Fruit fly (Drosophila melanogaster): Measurements from ENCODE around the gene CG11670.

CG11670 gene

DNA sequence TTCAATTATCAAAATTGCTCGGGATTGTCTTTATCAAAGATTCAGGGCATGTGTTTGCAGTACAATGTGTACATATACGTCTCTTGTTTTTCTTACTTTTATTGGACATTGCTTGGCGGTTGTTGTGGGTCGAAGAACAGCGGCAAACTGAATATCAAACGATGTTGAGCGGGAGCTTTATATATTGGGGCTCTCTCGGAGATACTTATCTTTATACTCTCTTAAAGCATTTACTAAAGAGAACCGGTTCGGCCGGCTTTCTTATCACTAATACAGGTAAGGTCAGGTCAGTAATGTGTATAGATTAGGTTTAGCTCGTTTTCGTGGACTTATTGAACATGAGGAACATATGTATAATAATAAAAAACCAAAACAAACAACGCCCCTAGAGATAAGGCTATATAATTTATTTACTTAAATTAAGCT is 9.5 kb downstream of the CG11670 start, which contains the start of gene CG7966:
Gene CG7966 (minus strand): TSS at position 156 of the 426 bp plus-strand sequence.
- TF ChIP-seq CG17801 (GFP tag; optimal IDR thresholded peaks at IDR 0.05; ENCODE audit: partially characterized antibody): no peak

DNA sequence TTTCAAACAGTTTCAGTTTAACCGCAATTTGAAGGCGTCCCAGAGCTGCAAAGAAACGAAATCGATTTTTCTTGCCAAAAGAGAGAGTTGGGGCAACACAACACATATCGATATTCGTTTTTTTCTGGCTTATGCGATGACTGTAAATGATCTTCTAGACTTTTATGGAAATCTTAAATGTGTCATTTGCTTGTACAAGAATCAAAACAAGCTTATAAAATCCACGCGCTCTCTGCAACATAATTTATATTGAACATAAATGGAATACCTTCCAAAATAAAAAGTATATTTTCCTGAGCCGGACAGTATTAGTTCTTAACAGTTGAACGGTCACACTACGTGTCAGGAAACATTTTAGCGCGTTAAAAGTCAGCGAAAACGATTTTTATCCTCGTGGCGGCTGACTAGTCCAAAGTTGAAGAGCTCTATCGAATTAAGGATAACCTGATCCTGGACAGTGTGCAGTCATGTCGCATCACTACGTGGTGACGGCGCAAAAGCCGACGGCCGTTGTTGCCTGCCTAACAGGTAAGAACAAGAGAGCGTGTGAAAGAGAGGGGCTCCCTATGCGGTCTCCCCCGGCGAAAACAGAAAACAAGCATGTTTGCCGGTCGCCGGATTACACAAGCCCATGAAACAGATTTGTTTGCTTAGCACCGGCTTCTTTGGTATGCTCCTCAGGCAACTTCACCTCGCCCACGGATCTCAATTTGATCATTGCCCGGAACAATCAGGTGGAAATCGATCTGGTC is 10.3 kb downstream of the CG11670 start, which contains the start of gene pic:
Gene pic (plus strand): TSS at position 304 of the 752 bp plus-strand sequence.
- TF ChIP-seq CG17801 (GFP tag; optimal IDR thresholded peaks at IDR 0.05; ENCODE audit: partially characterized antibody): no peak

DNA sequence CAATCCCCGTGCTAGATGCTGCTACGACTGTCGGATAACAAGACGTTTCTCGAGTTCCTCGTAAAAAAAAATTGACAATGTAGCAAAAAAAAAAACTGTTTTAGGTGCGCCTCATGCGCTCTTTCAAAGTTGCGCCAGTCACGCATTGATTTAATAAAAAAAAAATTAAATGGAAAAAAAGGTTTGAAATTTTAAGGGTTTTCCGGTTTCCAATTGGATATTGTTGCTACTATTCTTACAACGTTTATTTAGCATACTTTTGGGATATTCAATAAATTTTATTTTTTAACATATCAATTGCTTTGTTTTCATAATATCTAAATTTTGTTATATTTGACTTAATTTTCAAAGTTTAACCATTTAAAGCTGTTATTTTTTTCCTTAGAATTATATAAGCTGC is 14.7 kb downstream of the CG11670 start:
- no peak for TF ChIP-seq CG17801 (GFP tag; optimal IDR thresholded peaks at IDR 0.05; ENCODE audit: partially characterized antibody)

dm6 chr3R:13057121-13057805 is 15.4 kb downstream of the CG11670 start, which contains the start of gene sim:
Gene sim, plus strand, starts transcription at chr3R:13057755.
- TF ChIP-seq CG17801 (GFP tag; optimal IDR thresholded peaks at IDR 0.05; ENCODE audit: partially characterized antibody): no peak

- TF ChIP-seq CG17801 (GFP tag; optimal IDR thresholded peaks at IDR 0.05; ENCODE audit: partially characterized antibody): no peak
These were observed 22.1 kb downstream of the CG11670 start for dm6 chr3R:13063746-13064592.

- TF ChIP-seq CG17801 (GFP tag; optimal IDR thresholded peaks at IDR 0.05; ENCODE audit: partially characterized antibody): no peak
These were observed 23.4 kb downstream of the CG11670 start for dm6 chr3R:13065180-13065757.

DNA sequence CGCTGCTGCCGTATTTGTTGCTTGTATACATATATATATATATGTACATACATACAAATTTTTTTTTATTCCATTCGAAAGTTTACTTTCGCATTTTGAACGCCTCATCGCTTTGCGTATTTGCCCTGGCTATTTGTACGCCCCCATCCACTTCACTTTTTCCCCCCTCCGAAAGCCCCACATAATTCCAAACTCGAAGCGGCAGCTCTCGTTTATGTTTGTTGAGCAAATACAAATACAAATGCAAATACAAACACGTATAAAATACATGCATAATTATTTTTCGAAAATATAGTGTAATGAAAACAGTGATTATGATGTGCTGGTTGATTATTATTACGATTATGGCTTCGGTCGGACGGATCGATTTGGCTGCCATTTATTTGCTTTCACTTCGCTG is 26.2 kb downstream of the CG11670 start:
- TF ChIP-seq CG17801 (GFP tag; optimal IDR thresholded peaks at IDR 0.05; ENCODE audit: partially characterized antibody): no peak

DNA sequence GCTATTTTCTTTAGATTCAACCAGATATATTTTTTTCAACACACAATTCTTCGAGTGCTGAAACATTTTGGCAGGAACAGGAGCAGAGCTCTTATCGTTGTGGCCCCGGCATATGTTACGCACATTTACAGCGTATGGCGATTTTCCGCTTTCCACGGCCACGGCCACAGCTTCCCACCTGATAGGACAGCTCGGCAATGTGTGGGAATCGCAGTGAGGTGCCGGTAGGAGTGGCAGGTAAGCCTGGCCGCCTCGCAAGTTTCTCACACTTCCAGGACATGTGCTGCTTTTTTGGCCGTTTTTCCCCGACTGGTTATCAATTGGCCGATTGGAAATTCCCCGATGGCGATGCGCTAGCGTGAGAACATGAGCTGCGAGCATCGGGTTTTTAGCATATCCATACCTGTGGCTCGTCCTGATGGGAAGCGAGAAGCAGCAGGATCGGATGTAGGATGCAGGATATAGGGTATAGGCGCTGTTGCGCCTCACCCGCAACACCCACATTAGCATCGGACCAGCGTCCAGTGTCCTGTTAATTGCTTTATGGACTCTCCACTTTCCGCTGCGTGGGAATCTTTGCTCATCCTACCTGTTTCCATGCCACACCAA is 28.3 kb downstream of the CG11670 start:
- TF ChIP-seq CG17801 (GFP tag; optimal IDR thresholded peaks at IDR 0.05; ENCODE audit: partially characterized antibody): no peak

DNA sequence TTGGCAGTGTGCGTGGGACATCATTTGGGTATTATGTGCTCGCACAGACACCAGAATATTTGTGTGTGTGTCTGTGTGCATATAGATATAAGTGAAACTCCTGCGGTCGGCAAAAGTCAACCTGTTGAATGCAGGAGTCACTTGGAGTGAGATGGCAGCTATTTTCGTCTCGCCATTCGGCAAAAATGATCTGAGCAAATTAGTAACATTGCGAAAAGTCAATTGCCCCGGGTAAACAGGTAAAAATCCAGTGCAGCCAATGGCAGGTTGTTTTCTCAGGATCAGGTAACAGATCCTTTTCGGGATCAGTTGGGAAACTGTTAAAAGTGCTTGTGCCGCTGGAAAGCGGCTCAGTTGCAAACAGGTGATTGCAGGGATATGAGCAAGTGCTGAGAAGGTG is 30.2 kb downstream of the CG11670 start:
- TF ChIP-seq CG17801 (GFP tag; optimal IDR thresholded peaks at IDR 0.05; ENCODE audit: partially characterized antibody): no peak

DNA sequence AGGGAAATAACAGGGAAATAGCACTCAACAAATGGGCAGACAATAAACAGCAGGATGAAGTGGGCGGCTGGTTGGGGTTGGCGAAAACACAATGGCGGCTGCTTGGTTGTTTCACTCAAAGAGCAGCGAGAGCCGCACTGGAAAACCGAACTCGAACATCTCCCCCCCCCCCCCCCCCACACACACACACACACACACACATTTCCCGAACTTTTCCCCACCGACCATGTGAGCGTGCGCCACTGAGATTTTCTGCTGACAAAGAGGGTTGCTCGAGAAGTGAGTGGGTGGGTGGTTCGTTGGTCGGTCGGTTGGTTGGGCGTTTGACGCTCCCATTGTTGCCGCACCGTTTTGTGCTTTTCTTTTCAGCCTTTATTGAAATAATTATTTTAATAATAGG is 31.3 kb downstream of the CG11670 start:
- no peak for TF ChIP-seq CG17801 (GFP tag; optimal IDR thresholded peaks at IDR 0.05; ENCODE audit: partially characterized antibody)

- TF ChIP-seq CG17801 (GFP tag; optimal IDR thresholded peaks at IDR 0.05; ENCODE audit: partially characterized antibody): no peak
These were observed 32.7 kb downstream of the CG11670 start for dm6 chr3R:13074588-13074987.

dm6 chr3R:13075728-13076127 is 33.9 kb downstream of the CG11670 start:
- no peak for TF ChIP-seq CG17801 (GFP tag; optimal IDR thresholded peaks at IDR 0.05; ENCODE audit: partially characterized antibody)

DNA sequence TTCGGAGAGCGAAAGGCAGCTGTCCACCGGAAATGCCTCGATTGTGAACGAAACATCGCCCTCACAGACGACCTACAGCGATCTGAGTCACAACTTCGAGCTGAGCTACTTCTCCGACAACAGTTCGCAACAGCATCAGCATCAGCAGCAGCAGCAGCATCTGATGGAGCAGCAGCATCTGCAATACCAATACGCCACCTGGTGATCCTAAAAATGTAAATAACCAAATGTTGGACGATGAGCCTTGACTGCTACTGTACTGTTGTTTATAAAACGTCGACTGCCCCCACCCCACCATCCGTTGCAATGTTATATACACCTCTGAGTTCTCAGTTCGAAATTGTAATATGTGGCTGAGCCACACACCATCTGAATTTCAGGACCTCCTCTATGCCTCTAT is 35.4 kb downstream of the CG11670 start:
- no peak for TF ChIP-seq CG17801 (GFP tag; optimal IDR thresholded peaks at IDR 0.05; ENCODE audit: partially characterized antibody)

dm6 chr3R:13078263-13078662 is 36.4 kb downstream of the CG11670 start:
- TF ChIP-seq CG17801 (GFP tag; optimal IDR thresholded peaks at IDR 0.05; ENCODE audit: partially characterized antibody): peak; percentile 0

Data from ovary, adult (tissue).